Fruit fly (Drosophila melanogaster) whole organism, embryonic: ENCODE data around the gene CG33773.

ENCODE experiments used
- Bgb ChIP-seq: fragments of 200-800 bp; sonication (Bioruptor generic); IDR thresholded peaks from 2 replicates; pipeline ENCODE4 v1.3.6; 2022; ENCODE audit warnings: missing biosample characterization, missing genetic modification characterization; ENCODE audit not compliant: partially characterized antibody
- CG13123 ChIP-seq: fragments of 200-800 bp; sonication (Bioruptor generic); optimal IDR thresholded peaks from 2 replicates; lab custom pipeline; 2016; ENCODE audit warnings: missing biosample characterization, missing genetic modification characterization
- CG13287 ChIP-seq: fragments of 200-800 bp; sonication (Bioruptor generic); IDR thresholded peaks from 2 replicates; pipeline ENCODE4 v1.3.6; 2022; ENCODE audit warnings: missing biosample characterization, missing genetic modification characterization; ENCODE audit not compliant: partially characterized antibody
- CG15269 ChIP-seq: fragments of 200-800 bp; sonication (Bioruptor generic); optimal IDR thresholded peaks from 2 replicates; lab custom pipeline; 2018; ENCODE audit warnings: missing biosample characterization, mild to moderate bottlenecking, missing genetic modification characterization, moderate library complexity
- CG15479 ChIP-seq: fragments of 200-800 bp; sonication (Bioruptor generic); optimal IDR thresholded peaks from 3 replicates; lab custom pipeline; 2019; ENCODE audit warnings: missing biosample characterization, mild to moderate bottlenecking, missing genetic modification characterization, moderate library complexity
- CG15514 ChIP-seq: fragments of 200-800 bp; sonication (Bioruptor generic); optimal IDR thresholded peaks from 3 replicates; lab custom pipeline; 2017; ENCODE audit warnings: missing biosample characterization, missing genetic modification characterization, mild to moderate bottlenecking, moderate library complexity, missing genetic modification reagents
- CG1792 ChIP-seq: fragments of 200-800 bp; sonication (Bioruptor generic); optimal IDR thresholded peaks from 2 replicates; lab custom pipeline; 2016; ENCODE audit warnings: missing biosample characterization, missing genetic modification characterization
- CG18599 ChIP-seq: fragments of 200-800 bp; sonication (Bioruptor generic); optimal IDR thresholded peaks from 3 replicates; lab custom pipeline; 2017; ENCODE audit warnings: missing biosample characterization, missing genetic modification characterization, mild to moderate bottlenecking, moderate library complexity, missing genetic modification reagents
- CG18764 ChIP-seq: fragments of 200-800 bp; sonication (Bioruptor generic); optimal IDR thresholded peaks from 3 replicates; lab custom pipeline; 2016; ENCODE audit warnings: missing biosample characterization, missing genetic modification characterization
- CG33557 ChIP-seq: fragments of 200-800 bp; sonication (Bioruptor generic); optimal IDR thresholded peaks from 2 replicates; lab custom pipeline; 2019; ENCODE audit warnings: missing biosample characterization, mild to moderate bottlenecking, missing genetic modification characterization, moderate library complexity
- CG3407 ChIP-seq: fragments of 200-800 bp; sonication (Bioruptor generic); optimal IDR thresholded peaks from 2 replicates; lab custom pipeline; 2018; ENCODE audit warnings: missing biosample characterization, mild to moderate bottlenecking, missing genetic modification characterization
- CG34376 ChIP-seq: fragments of 200-800 bp; sonication (Bioruptor generic); optimal IDR thresholded peaks from 2 replicates; lab custom pipeline; 2018; ENCODE audit warnings: missing biosample characterization, mild to moderate bottlenecking, missing genetic modification characterization
- CG4404 ChIP-seq: fragments of 200-800 bp; sonication (Bioruptor generic); IDR thresholded peaks from 2 replicates; pipeline ENCODE4 v1.3.6; 2022; ENCODE audit warnings: missing biosample characterization, missing genetic modification characterization
- CG4730 ChIP-seq: fragments of 200-800 bp; sonication (Bioruptor generic); IDR thresholded peaks from 2 replicates; pipeline ENCODE4 v1.3.6; 2022; ENCODE audit warnings: missing biosample characterization, missing genetic modification characterization
- CG6765 ChIP-seq: fragments of 200-800 bp; sonication (Bioruptor generic); optimal IDR thresholded peaks from 3 replicates; lab custom pipeline; 2017; ENCODE audit warnings: missing biosample characterization, mild to moderate bottlenecking, missing genetic modification characterization
- CG7928 ChIP-seq: fragments of 200-800 bp; sonication (Bioruptor generic); optimal IDR thresholded peaks from 2 replicates; lab custom pipeline; 2017; ENCODE audit warnings: missing biosample characterization, mild to moderate bottlenecking, missing genetic modification characterization
- CG7963 ChIP-seq: fragments of 200-800 bp; sonication (Bioruptor generic); IDR thresholded peaks from 3 replicates; pipeline ENCODE4 v1.3.6; 2022; ENCODE audit warnings: missing biosample characterization, missing genetic modification characterization; ENCODE audit not compliant: partially characterized antibody
- CG7987 ChIP-seq: fragments of 200-800 bp; sonication (Bioruptor generic); optimal IDR thresholded peaks from 2 replicates; lab custom pipeline; 2018; ENCODE audit warnings: missing biosample characterization, mild to moderate bottlenecking, missing genetic modification characterization, moderate library complexity
- CG8281 ChIP-seq: fragments of 200-800 bp; sonication (Bioruptor generic); optimal IDR thresholded peaks from 2 replicates; lab custom pipeline; 2018; ENCODE audit warnings: missing biosample characterization, mild to moderate bottlenecking, missing genetic modification characterization, moderate library complexity
- CG9727 ChIP-seq: fragments of 200-800 bp; sonication (Bioruptor generic); optimal IDR thresholded peaks from 3 replicates; lab custom pipeline; 2017; ENCODE audit warnings: missing biosample characterization, mild to moderate bottlenecking, missing genetic modification characterization
- CHES-1-like ChIP-seq: fragments of 200-800 bp; sonication (Bioruptor generic); optimal IDR thresholded peaks from 2 replicates; lab custom pipeline; 2016; ENCODE audit warnings: missing biosample characterization, missing genetic modification characterization
- D19B ChIP-seq: fragments of 200-800 bp; sonication (Bioruptor generic); optimal IDR thresholded peaks from 2 replicates; lab custom pipeline; 2017; ENCODE audit warnings: missing biosample characterization, mild to moderate bottlenecking, missing genetic modification characterization
- Doc2 ChIP-seq: fragments of 200-800 bp; sonication (Bioruptor generic); IDR thresholded peaks from 2 replicates; pipeline ENCODE4 v1.3.6; 2022; ENCODE audit warnings: missing biosample characterization, missing genetic modification characterization
- Ets65A ChIP-seq: fragments of 200-800 bp; sonication (Bioruptor generic); peaks from one replicate; lab custom pipeline; 2016; ENCODE audit warnings: missing biosample characterization, missing genetic modification characterization
- Hand ChIP-seq: fragments of 200-800 bp; sonication (Bioruptor generic); optimal IDR thresholded peaks from 2 replicates; lab custom pipeline; 2017; ENCODE audit warnings: mild to moderate bottlenecking, missing biosample characterization, missing genetic modification reagents, missing genetic modification characterization
- Hmx ChIP-seq: fragments of 200-800 bp; sonication (Bioruptor generic); optimal IDR thresholded peaks from 2 replicates; lab custom pipeline; 2016; ENCODE audit warnings: missing biosample characterization, missing genetic modification characterization
- Hr78 ChIP-seq, 2 experiments: fragments of 200-800 bp in 1 of 2; fragments of >200 bp in 1 of 2; sonication (Bioruptor generic) in 1 of 2; optimal IDR thresholded peaks; 2 replicates each; lab custom pipeline; 2017 to 2019; ENCODE audit warnings: missing biosample characterization in 2 of 2, missing genetic modification characterization in 2 of 2, mild to moderate bottlenecking in 1 of 2, moderate library complexity in 1 of 2
- Kr ChIP-seq: fragments of 200-800 bp; sonication (Bioruptor generic); optimal IDR thresholded peaks from 2 replicates; lab custom pipeline; 2017; ENCODE audit warnings: missing biosample characterization, mild to moderate bottlenecking, missing genetic modification characterization
- Mrtf ChIP-seq: fragments of 200-800 bp; sonication (Bioruptor generic); IDR thresholded peaks from 3 replicates; pipeline ENCODE4 v1.3.6; 2022; ENCODE audit warnings: missing biosample characterization, missing genetic modification characterization
- NC2β ChIP-seq: fragments of 200-800 bp; sonication (Bioruptor generic); optimal IDR thresholded peaks from 2 replicates; lab custom pipeline; 2016; ENCODE audit warnings: missing biosample characterization, missing genetic modification characterization
- Oaz ChIP-seq: fragments of 200-800 bp; sonication (Bioruptor generic); IDR thresholded peaks from 2 replicates; pipeline ENCODE4 v1.3.6; 2022; ENCODE audit warnings: missing biosample characterization, missing genetic modification characterization
- Poxn ChIP-seq: fragments of 200-800 bp; sonication (Bioruptor generic); IDR thresholded peaks from 2 replicates; pipeline ENCODE4 v1.3.6; 2022; ENCODE audit warnings: missing biosample characterization, missing genetic modification characterization
- Stat92E ChIP-seq, 3 experiments: fragments of >200 bp in 2 of 3; fragments of 200-800 bp in 1 of 3; sonication (Bioruptor generic) in 1 of 3; optimal IDR thresholded peaks; 2 replicates each; lab custom pipeline; 2017 to 2019; ENCODE audit warnings: missing biosample characterization in 3 of 3, missing genetic modification characterization in 3 of 3, mild to moderate bottlenecking in 1 of 3, moderate library complexity in 1 of 3
- amos ChIP-seq: fragments of 200-800 bp; sonication (Bioruptor generic); IDR thresholded peaks from 2 replicates; pipeline ENCODE4 v1.3.6; 2022; ENCODE audit warnings: missing biosample characterization, missing genetic modification characterization; ENCODE audit not compliant: partially characterized antibody
- br ChIP-seq: fragments of >200 bp; optimal IDR thresholded peaks from 2 replicates; lab custom pipeline; 2017
- cg ChIP-seq: fragments of 200-800 bp; sonication (Bioruptor generic); optimal IDR thresholded peaks from 3 replicates; lab custom pipeline; 2019; ENCODE audit warnings: missing biosample characterization, mild to moderate bottlenecking, missing genetic modification characterization, moderate library complexity
- dimm ChIP-seq: fragments of 200-800 bp; sonication (Bioruptor generic); IDR thresholded peaks from 2 replicates; pipeline ENCODE4 v1.3.6; 2022; ENCODE audit warnings: missing biosample characterization, missing genetic modification characterization
- emc ChIP-seq: fragments of 200-800 bp; sonication (Bioruptor generic); optimal IDR thresholded peaks from 2 replicates; lab custom pipeline; 2016; ENCODE audit warnings: missing biosample characterization, missing genetic modification characterization
- eyg ChIP-seq: fragments of 200-800 bp; sonication (Bioruptor generic); optimal IDR thresholded peaks from 3 replicates; lab custom pipeline; 2016; ENCODE audit warnings: missing biosample characterization, missing genetic modification characterization
- mld ChIP-seq: fragments of 200-800 bp; sonication (Bioruptor generic); IDR thresholded peaks from 3 replicates; pipeline ENCODE4 v1.3.6; 2022; ENCODE audit warnings: missing biosample characterization, missing genetic modification characterization; ENCODE audit not compliant: partially characterized antibody
- nerfin-1 ChIP-seq: fragments of 200-800 bp; sonication (Bioruptor generic); optimal IDR thresholded peaks from 3 replicates; lab custom pipeline; 2019; ENCODE audit warnings: missing biosample characterization, mild to moderate bottlenecking, missing genetic modification characterization, moderate library complexity
- onecut ChIP-seq: fragments of 200-800 bp; sonication (Bioruptor generic); IDR thresholded peaks from 2 replicates; pipeline ENCODE4 v1.3.6; 2022; ENCODE audit warnings: missing biosample characterization, missing genetic modification characterization
- peb ChIP-seq: fragments of 200-800 bp; sonication (Bioruptor generic); IDR thresholded peaks from 2 replicates; pipeline ENCODE4 v1.3.6; 2022; ENCODE audit warnings: missing biosample characterization, missing genetic modification characterization
- pho ChIP-seq: fragments of 200-800 bp; sonication (Bioruptor generic); optimal IDR thresholded peaks from 2 replicates; lab custom pipeline; 2016; ENCODE audit warnings: missing biosample characterization, missing genetic modification characterization
- slbo ChIP-seq: fragments of 200-800 bp; sonication (Bioruptor generic); IDR thresholded peaks from 2 replicates; pipeline ENCODE4 v1.3.6; 2022; ENCODE audit warnings: missing biosample characterization, missing genetic modification characterization
- tap ChIP-seq: fragments of 200-800 bp; optimal IDR thresholded peaks from 3 replicates; lab custom pipeline; 2019; ENCODE audit warnings: missing biosample characterization, mild to moderate bottlenecking, missing genetic modification characterization, moderate library complexity
- tio ChIP-seq: fragments of 200-800 bp; sonication (Bioruptor generic); optimal IDR thresholded peaks from 2 replicates; lab custom pipeline; 2017; ENCODE audit warnings: missing biosample characterization, missing genetic modification characterization, inconsistent platforms
- twi ChIP-seq: fragments of 200-800 bp; optimal IDR thresholded peaks from 2 replicates; lab custom pipeline; 2019; ENCODE audit warnings: missing biosample characterization, mild to moderate bottlenecking, missing genetic modification characterization, moderate library complexity
- usp ChIP-seq: fragments of >200 bp; optimal IDR thresholded peaks from 2 replicates; lab custom pipeline; 2017; ENCODE audit warnings: missing biosample characterization, missing genetic modification characterization

The CG33773 gene

DNA sequence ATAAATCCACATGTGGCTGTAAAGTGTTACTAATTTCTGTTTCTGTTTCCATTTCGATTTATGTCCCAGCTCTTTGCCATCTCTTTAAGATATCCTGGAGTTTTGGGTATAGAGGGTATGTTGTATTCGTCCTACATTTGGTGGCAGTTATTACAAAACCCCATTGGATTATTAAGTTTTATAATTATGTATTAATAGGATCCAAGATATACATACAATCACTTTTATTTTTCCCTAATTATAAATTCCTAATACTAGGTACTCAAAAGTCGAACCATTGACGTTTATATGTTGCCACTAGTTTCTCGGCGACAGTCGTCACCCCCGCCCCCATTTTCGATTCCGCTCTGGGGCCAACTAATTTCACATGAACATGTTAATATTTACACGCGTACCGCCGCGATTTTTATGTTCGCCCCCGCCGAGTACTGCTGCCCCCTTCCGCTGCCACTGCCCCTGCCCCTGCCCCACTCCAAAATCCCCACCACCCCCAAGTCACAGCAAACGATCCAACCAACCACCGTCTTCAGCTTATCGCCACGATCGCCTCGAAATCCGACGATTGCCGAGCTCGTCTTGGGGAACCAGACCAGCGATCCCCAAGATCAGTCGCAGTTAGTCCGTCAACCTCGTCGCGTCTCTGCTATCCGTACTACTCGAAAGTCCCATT is 29.6 kb downstream of the CG33773 start, which contains the start of gene Sox100B (continued):
- TF ChIP-seq CG18599, result peak; percentile 18
- no peak for TF ChIP-seq mld
- peak; percentile 56 for TF ChIP-seq tap (tag; lab: Kevin White, UChicago)
- no peak for TF ChIP-seq NC2β (GFP tag; lab: Kevin White, UChicago)
- TF ChIP-seq Ets65A (GFP tag; lab: Kevin White, UChicago), result no peak
- TF ChIP-seq CHES-1-like (GFP tag; lab: Kevin White, UChicago), result no peak
- no peak for TF ChIP-seq emc (GFP tag; lab: Kevin White, UChicago)
- peak in 1 of 2 experiments; percentile 28 for TF ChIP-seq Hr78 (GFP tag; optimal IDR thresholded peaks at IDR 0.05; lab: Kevin White, UChicago)
- TF ChIP-seq CG1792, result no peak
- no peak for TF ChIP-seq tio (GFP tag; lab: Kevin White, UChicago)
- TF ChIP-seq pho, result no peak
- no peak for TF ChIP-seq CG7963 (GFP tag; lab: Robert Waterston, UW)
- no peak for TF ChIP-seq br (lab: Kevin White, UChicago)
- TF ChIP-seq CG9727 (GFP tag; lab: Kevin White, UChicago), result peak; percentile 90
- no peak for TF ChIP-seq Hmx
- TF ChIP-seq Poxn, result no peak
- peak; percentile 76 for TF ChIP-seq twi (tag; lab: Kevin White, UChicago)
- TF ChIP-seq CG8281 (tag; lab: Kevin White, UChicago), result peak; percentile 27
- TF ChIP-seq onecut, result peak; percentile 43; the same call in 1 of the 2 replicates
- peak; percentile 34 for TF ChIP-seq CG18764 (GFP tag; lab: Kevin White, UChicago)
- no peak for TF ChIP-seq Kr (GFP tag; lab: Kevin White, UChicago)
- TF ChIP-seq CG6765 (GFP tag; lab: Kevin White, UChicago), result no peak
- TF ChIP-seq CG7928, result no peak
- peak; percentile 41 for TF ChIP-seq CG3407
- TF ChIP-seq slbo (GFP tag; lab: Robert Waterston, UW), result peak; percentile 57
- TF ChIP-seq CG4730, result no peak; the same call in 1 of the 2 replicates
- TF ChIP-seq Mrtf (GFP tag; lab: Robert Waterston, UW), result peak; percentile 36; the same call in 1 of the 3 replicates
- no peak for TF ChIP-seq eyg (GFP tag; lab: Kevin White, UChicago)
- no peak for TF ChIP-seq CG15479
- TF ChIP-seq cg (GFP tag; lab: Kevin White, UChicago), result no peak
- TF ChIP-seq peb, result 0 out of 2 replicates have a peak, but pooled peaks have one; percentile 43
- no peak for TF ChIP-seq CG13123
- TF ChIP-seq CG15269 (tag; lab: Kevin White, UChicago), result peak; percentile 52
- peak; percentile 83 for TF ChIP-seq D19B (GFP tag; lab: Kevin White, UChicago)
- no peak for TF ChIP-seq CG13287
- peak; percentile 52 for TF ChIP-seq nerfin-1 (tag; lab: Kevin White, UChicago)
- TF ChIP-seq CG15514 (GFP tag; lab: Kevin White, UChicago), result no peak
- TF ChIP-seq Stat92E (GFP tag; optimal IDR thresholded peaks at IDR 0.05; lab: Kevin White, UChicago), result no peak
- no peak for TF ChIP-seq amos (GFP tag; lab: Robert Waterston, UW)
- no peak for TF ChIP-seq CG7987 (GFP tag; lab: Kevin White, UChicago)
- TF ChIP-seq CG34376, result no peak
- no peak for TF ChIP-seq Hand (GFP tag; lab: Kevin White, UChicago)
- no peak for TF ChIP-seq usp
- TF ChIP-seq Oaz (GFP tag; lab: Robert Waterston, UW), result no peak
- TF ChIP-seq dimm (GFP tag; lab: Robert Waterston, UW), result 0 out of 2 replicates have a peak, but pooled peaks have one; percentile 10
- no peak for TF ChIP-seq Doc2
- TF ChIP-seq CG33557, result peak; percentile 87
- no peak for TF ChIP-seq Bgb
- peak; percentile 89 for TF ChIP-seq CG4404
